Fruit fly (Drosophila melanogaster) whole organism, embryonic: Measurements from ENCODE around the gene Rab9D.
A peak's percentile ranks its signal among the peaks of the same experiment; 100 is the strongest.

ENCODE experiments used
- Ada2b ChIP-seq: fragments of 200-800 bp; sonication (Bioruptor generic); IDR thresholded peaks from 2 replicates; pipeline ENCODE4 v1.3.6; 2022; ENCODE audit warnings: missing biosample characterization, missing genetic modification characterization
- Atf6 ChIP-seq: fragments of 200-800 bp; sonication (Bioruptor generic); IDR thresholded peaks from 2 replicates; pipeline ENCODE4 v1.3.6; 2022; ENCODE audit warnings: missing biosample characterization, missing genetic modification characterization
- CG10274 ChIP-seq: fragments of 200-800 bp; sonication (Bioruptor generic); optimal IDR thresholded peaks from 3 replicates; lab custom pipeline; 2017; ENCODE audit warnings: missing biosample characterization, mild to moderate bottlenecking, missing genetic modification characterization
- CG11456 ChIP-seq: fragments of 200-800 bp; sonication (Bioruptor generic); IDR thresholded peaks from 3 replicates; pipeline ENCODE4 v1.3.6; 2022; ENCODE audit warnings: missing biosample characterization, missing genetic modification characterization
- CG11696 ChIP-seq: fragments of 200-800 bp; sonication (Bioruptor generic); IDR thresholded peaks from 2 replicates; pipeline ENCODE4 v1.3.6; 2022; ENCODE audit warnings: missing biosample characterization, missing genetic modification characterization
- CG12236 ChIP-seq: fragments of 200-800 bp; sonication (Bioruptor generic); optimal IDR thresholded peaks from 2 replicates; lab custom pipeline; 2016; ENCODE audit warnings: missing biosample characterization, missing genetic modification characterization
- CG1233 ChIP-seq: fragments of 200-800 bp; sonication (Bioruptor generic); optimal IDR thresholded peaks from 4 replicates; lab custom pipeline; 2018; ENCODE audit warnings: missing biosample characterization, mild to moderate bottlenecking, missing genetic modification characterization
- CG13296 ChIP-seq: fragments of 200-800 bp; sonication (Bioruptor generic); optimal IDR thresholded peaks from 3 replicates; lab custom pipeline; 2018; ENCODE audit warnings: missing biosample characterization, mild to moderate bottlenecking, missing genetic modification characterization
- CG14441 ChIP-seq: fragments of 200-800 bp; sonication (Bioruptor generic); IDR thresholded peaks from 2 replicates; pipeline ENCODE4 v1.3.6; 2022; ENCODE audit warnings: missing biosample characterization, missing genetic modification characterization
- CG14860 ChIP-seq: fragments of 200-800 bp; sonication (Bioruptor generic); IDR thresholded peaks from 3 replicates; pipeline ENCODE4 v1.3.6; 2022; ENCODE audit warnings: missing biosample characterization, missing genetic modification characterization; ENCODE audit not compliant: partially characterized antibody
- CG15479 ChIP-seq: fragments of 200-800 bp; sonication (Bioruptor generic); optimal IDR thresholded peaks from 3 replicates; lab custom pipeline; 2019; ENCODE audit warnings: missing biosample characterization, mild to moderate bottlenecking, missing genetic modification characterization, moderate library complexity
- CG17361 ChIP-seq: fragments of 200-800 bp; sonication (Bioruptor generic); IDR thresholded peaks from 3 replicates; pipeline ENCODE4 v1.3.6; 2022; ENCODE audit warnings: missing biosample characterization, missing genetic modification characterization
- CG17385 ChIP-seq: fragments of 200-800 bp; sonication (Bioruptor generic); optimal IDR thresholded peaks from 3 replicates; lab custom pipeline; 2018; ENCODE audit warnings: missing biosample characterization, mild to moderate bottlenecking, missing genetic modification characterization
- CG18262 ChIP-seq: fragments of 200-800 bp; optimal IDR thresholded peaks from 3 replicates; lab custom pipeline; 2019; ENCODE audit warnings: missing biosample characterization, mild to moderate bottlenecking, missing genetic modification characterization, moderate library complexity
- CG3281 ChIP-seq: fragments of 200-800 bp; sonication (Bioruptor generic); optimal IDR thresholded peaks from 3 replicates; lab custom pipeline; 2017; ENCODE audit warnings: missing biosample characterization, mild to moderate bottlenecking, missing genetic modification characterization
- CG4360 ChIP-seq: fragments of 200-800 bp; sonication (Bioruptor generic); IDR thresholded peaks from 2 replicates; pipeline ENCODE4 v1.3.6; 2022; ENCODE audit warnings: missing biosample characterization, missing genetic modification characterization
- CG8359 ChIP-seq: fragments of 200-800 bp; sonication (Bioruptor generic); optimal IDR thresholded peaks from 2 replicates; lab custom pipeline; 2017; ENCODE audit warnings: missing biosample characterization, mild to moderate bottlenecking, missing genetic modification characterization, borderline replicate concordance
- CG8478 ChIP-seq: fragments of >200 bp; optimal IDR thresholded peaks from 2 replicates; lab custom pipeline; 2018
- Camta ChIP-seq: fragments of 200-800 bp; sonication (Bioruptor generic); optimal IDR thresholded peaks from 2 replicates; lab custom pipeline; 2016; ENCODE audit warnings: missing biosample characterization, missing genetic modification characterization
- CkIIα-i1 ChIP-seq: fragments of 200-800 bp; sonication (Bioruptor generic); IDR thresholded peaks from 2 replicates; pipeline ENCODE4 v1.3.6; 2022; ENCODE audit warnings: missing biosample characterization, missing genetic modification characterization
- D19A ChIP-seq: fragments of 200-800 bp; optimal IDR thresholded peaks from 3 replicates; lab custom pipeline; 2019; ENCODE audit warnings: missing biosample characterization, mild to moderate bottlenecking, missing genetic modification characterization, moderate library complexity
- D19B ChIP-seq: fragments of 200-800 bp; sonication (Bioruptor generic); optimal IDR thresholded peaks from 2 replicates; lab custom pipeline; 2017; ENCODE audit warnings: missing biosample characterization, mild to moderate bottlenecking, missing genetic modification characterization
- Fer3 ChIP-seq: fragments of 200-800 bp; sonication (Bioruptor generic); optimal IDR thresholded peaks from 2 replicates; lab custom pipeline; 2018; ENCODE audit warnings: missing biosample characterization, mild to moderate bottlenecking, missing genetic modification characterization, moderate library complexity
- HLH3B ChIP-seq: fragments of 200-800 bp; sonication (Bioruptor generic); IDR thresholded peaks from 2 replicates; pipeline ENCODE4 v1.3.6; 2022; ENCODE audit warnings: missing biosample characterization, missing genetic modification characterization
- MBD-R2 ChIP-seq: fragments of 200-800 bp; sonication (Bioruptor generic); IDR thresholded peaks from 2 replicates; pipeline ENCODE4 v1.3.6; 2022; ENCODE audit warnings: missing biosample characterization, missing genetic modification characterization
- Mrtf ChIP-seq: fragments of 200-800 bp; sonication (Bioruptor generic); IDR thresholded peaks from 3 replicates; pipeline ENCODE4 v1.3.6; 2022; ENCODE audit warnings: missing biosample characterization, missing genetic modification characterization
- Oaz ChIP-seq: fragments of 200-800 bp; sonication (Bioruptor generic); IDR thresholded peaks from 2 replicates; pipeline ENCODE4 v1.3.6; 2022; ENCODE audit warnings: missing biosample characterization, missing genetic modification characterization
- Ptx1 ChIP-seq: fragments of 200-800 bp; sonication (Bioruptor generic); IDR thresholded peaks from 2 replicates; pipeline ENCODE4 v1.3.6; 2022; ENCODE audit warnings: missing biosample characterization, missing genetic modification characterization
- Scr ChIP-seq: fragments of 200-800 bp; sonication (Bioruptor generic); IDR thresholded peaks from 2 replicates; pipeline ENCODE4 v1.3.6; 2022; ENCODE audit warnings: missing biosample characterization, missing genetic modification characterization; ENCODE audit not compliant: partially characterized antibody
- abd-A ChIP-seq: fragments of 200-800 bp; sonication (Bioruptor generic); optimal IDR thresholded peaks from 3 replicates; lab custom pipeline; 2019; ENCODE audit warnings: missing biosample characterization, mild to moderate bottlenecking, missing genetic modification characterization, moderate library complexity
- ac ChIP-seq: fragments of 200-800 bp; sonication (Bioruptor generic); optimal IDR thresholded peaks from 3 replicates; lab custom pipeline; 2017; ENCODE audit warnings: missing biosample characterization, mild to moderate bottlenecking, missing genetic modification characterization
- cwo ChIP-seq: fragments of 200-800 bp; sonication (Bioruptor generic); optimal IDR thresholded peaks from 3 replicates; lab custom pipeline; 2017; ENCODE audit warnings: missing biosample characterization, missing genetic modification characterization, mild to moderate bottlenecking, moderate library complexity, missing genetic modification reagents
- dimm ChIP-seq: fragments of 200-800 bp; sonication (Bioruptor generic); IDR thresholded peaks from 2 replicates; pipeline ENCODE4 v1.3.6; 2022; ENCODE audit warnings: missing biosample characterization, missing genetic modification characterization
- emc ChIP-seq: fragments of 200-800 bp; sonication (Bioruptor generic); optimal IDR thresholded peaks from 2 replicates; lab custom pipeline; 2016; ENCODE audit warnings: missing biosample characterization, missing genetic modification characterization
- gro ChIP-seq: fragments of 200-800 bp; sonication (Bioruptor generic); optimal IDR thresholded peaks from 2 replicates; lab custom pipeline; 2016; ENCODE audit warnings: missing biosample characterization, missing genetic modification characterization
- gsb-n ChIP-seq: fragments of 200-800 bp; sonication (Bioruptor generic); optimal IDR thresholded peaks from 3 replicates; lab custom pipeline; 2018; ENCODE audit warnings: missing biosample characterization, mild to moderate bottlenecking, missing genetic modification characterization
- ind ChIP-seq: fragments of 200-800 bp; sonication (Bioruptor generic); optimal IDR thresholded peaks from 3 replicates; lab custom pipeline; 2016; ENCODE audit warnings: missing biosample characterization, missing genetic modification characterization
- insv ChIP-seq, 2 experiments: fragments of 200-800 bp; sonication (Bioruptor generic); optimal IDR thresholded peaks; 3 replicates each; lab custom pipeline; 2016 to 2018; ENCODE audit warnings: missing biosample characterization in 2 of 2, missing genetic modification characterization in 2 of 2
- lab ChIP-seq: fragments of 200-800 bp; sonication (Bioruptor generic); optimal IDR thresholded peaks from 3 replicates; lab custom pipeline; 2017; ENCODE audit warnings: missing biosample characterization, missing genetic modification characterization, mild to moderate bottlenecking, moderate library complexity, missing genetic modification reagents
- nmo ChIP-seq: fragments of 200-800 bp; sonication (Bioruptor generic); optimal IDR thresholded peaks from 2 replicates; lab custom pipeline; 2018; ENCODE audit warnings: missing biosample characterization, mild to moderate bottlenecking, missing genetic modification characterization, moderate library complexity
- pan ChIP-seq, 4 experiments: fragments of >200 bp in 3 of 4; fragments of 200-800 bp in 1 of 4; sonication (Bioruptor generic) in 1 of 4; optimal IDR thresholded peaks in 3 of 4; IDR thresholded peaks in 1 of 4; 2 replicates each; pipeline versions ENCODE4 v1.3.6 to Lab custom; 2017 to 2022; ENCODE audit warnings: missing biosample characterization in 2 of 4, missing genetic modification characterization in 2 of 4, mixed read lengths in 1 of 4
- prd ChIP-seq, 3 experiments: fragments of >200 bp in 2 of 3; fragments of 200-800 bp in 1 of 3; sonication (Bioruptor generic) in 1 of 3; optimal IDR thresholded peaks in 2 of 3; IDR thresholded peaks in 1 of 3; 2 replicates in 2 of 3; 3 replicates in 1 of 3; pipeline versions ENCODE4 v1.3.6 to Lab custom; 2017 to 2022; ENCODE audit warnings: missing biosample characterization in 1 of 3, missing genetic modification characterization in 1 of 3
- psq ChIP-seq: fragments of 200-800 bp; sonication (Bioruptor generic); optimal IDR thresholded peaks from 2 replicates; lab custom pipeline; 2017; ENCODE audit warnings: missing biosample characterization, missing genetic modification characterization
- sim ChIP-seq: fragments of 200-800 bp; sonication (Bioruptor generic); IDR thresholded peaks from 2 replicates; pipeline ENCODE4 v1.3.6; 2022; ENCODE audit warnings: missing biosample characterization, missing genetic modification characterization
- sima ChIP-seq: fragments of 200-800 bp; sonication (Bioruptor generic); optimal IDR thresholded peaks from 2 replicates; lab custom pipeline; 2016; ENCODE audit warnings: missing biosample characterization, missing genetic modification characterization
- slp2 ChIP-seq: fragments of 200-800 bp; sonication (Bioruptor generic); optimal IDR thresholded peaks from 2 replicates; lab custom pipeline; 2016; ENCODE audit warnings: missing biosample characterization, missing genetic modification characterization
- tap ChIP-seq: fragments of 200-800 bp; optimal IDR thresholded peaks from 3 replicates; lab custom pipeline; 2019; ENCODE audit warnings: missing biosample characterization, mild to moderate bottlenecking, missing genetic modification characterization, moderate library complexity
- usp ChIP-seq: fragments of >200 bp; optimal IDR thresholded peaks from 2 replicates; lab custom pipeline; 2017; ENCODE audit warnings: missing biosample characterization, missing genetic modification characterization
- zen ChIP-seq: fragments of 200-800 bp; sonication (Bioruptor generic); optimal IDR thresholded peaks from 3 replicates; lab custom pipeline; 2018; ENCODE audit warnings: missing biosample characterization, mild to moderate bottlenecking, missing genetic modification characterization, moderate library complexity
- zf30C ChIP-seq: fragments of 200-800 bp; sonication (Bioruptor generic); optimal IDR thresholded peaks from 3 replicates; lab custom pipeline; 2018; ENCODE audit warnings: missing biosample characterization, mild to moderate bottlenecking, missing genetic modification characterization

Rab9D gene

dm6 chrX:10601479-10601921 lies 12.6 kb downstream of the Rab9D start (continued):
- TF ChIP-seq sima (GFP tag; lab: Kevin White, UChicago) (no peak), nmo (GFP tag; lab: Kevin White, UChicago) (peak; percentile 44), CG11696 (GFP tag; lab: Robert Waterston, UW) (no peak), abd-A (no peak), gsb-n (tag; lab: Kevin White, UChicago) (no peak), Ada2b (GFP tag; lab: Robert Waterston, UW) (peak; percentile 7; the same call in 1 of the 2 replicates), insv (GFP tag; optimal IDR thresholded peaks at IDR 0.05; lab: Kevin White, UChicago) (no peak), zf30C (GFP tag; lab: Kevin White, UChicago) (no peak), CG8478 (lab: Kevin White, UChicago) (no peak), HLH3B (GFP tag; lab: Robert Waterston, UW) (peak; percentile 32; the same call in 1 of the 2 replicates), cwo (no peak), MBD-R2 (GFP tag; lab: Robert Waterston, UW) (0 out of 2 replicates have a peak, but pooled peaks have one; percentile 20), Camta (no peak), CG4360 (GFP tag; lab: Robert Waterston, UW) (0 out of 2 replicates have a peak, but pooled peaks have one; percentile 39), sim (no peak), CG1233 (GFP tag; lab: Kevin White, UChicago) (no peak), D19B (GFP tag; lab: Kevin White, UChicago) (no peak), ac (no peak), CG8359 (GFP tag; lab: Kevin White, UChicago) (no peak), Ptx1 (peak; percentile 59; the same call in 1 of the 2 replicates), Atf6 (GFP tag; lab: Robert Waterston, UW) (0 out of 2 replicates have a peak, but pooled peaks have one; percentile 9), Mrtf (GFP tag; lab: Robert Waterston, UW) (peak; percentile 23; the same call in 1 of the 3 replicates), CG17361 (peak; percentile 68), zen (tag; lab: Kevin White, UChicago) (no peak), usp (no peak), CG15479 (GFP tag; lab: Kevin White, UChicago) (no peak), CG18262 (tag; lab: Kevin White, UChicago) (peak; percentile 41), CkIIα-i1 (GFP tag; lab: Robert Waterston, UW) (no peak), slp2 (no peak), CG3281 (peak; percentile 20), emc (no peak), pan (optimal IDR thresholded peaks at IDR 0.05; lab: Kevin White, UChicago) (no peak), pan (GFP tag; optimal IDR thresholded peaks at IDR 0.05 in 1 of 2, IDR thresholded peaks at IDR 0.05 in 1 of 2) (peak in 1 of 2 experiments; percentile 43), CG17385 (peak; percentile 44), D19A (no peak), ind (GFP tag; lab: Kevin White, UChicago) (peak; percentile 66), CG13296 (GFP tag; lab: Kevin White, UChicago) (no peak), dimm (GFP tag; lab: Robert Waterston, UW) (no peak), psq (no peak), Fer3 (tag; lab: Kevin White, UChicago) (peak; percentile 40), CG11456 (peak; percentile 75), CG10274 (GFP tag; lab: Kevin White, UChicago) (no peak), lab (no peak), CG14441 (GFP tag; lab: Robert Waterston, UW) (peak; percentile 56), prd (optimal IDR thresholded peaks at IDR 0.05; lab: Kevin White, UChicago) (no peak), prd (GFP tag; IDR thresholded peaks at IDR 0.05; lab: Robert Waterston, UW) (peak; percentile 73; the same call in 2 of the 3 replicates), Scr (GFP tag; lab: Robert Waterston, UW) (0 out of 2 replicates have a peak, but pooled peaks have one; percentile 38), tap (no peak), Oaz (GFP tag; lab: Robert Waterston, UW) (no peak), CG14860 (GFP tag; lab: Robert Waterston, UW) (no peak), CG12236 (GFP tag; lab: Kevin White, UChicago) (no peak), gro (GFP tag; lab: Kevin White, UChicago) (no peak)
